Worm (Caenorhabditis elegans) whole organism, L1 larva: Measurements from ENCODE around the gene F35H8.2.

ENCODE experiments used
- C16A3.4 ChIP-seq: fragments of 150-350 bp; optimal IDR thresholded peaks from 2 replicates; lab custom pipeline; 2014; ENCODE audit warnings: missing biosample characterization, missing genetic modification characterization
- C34B4.2 ChIP-seq: sonication (generic microtip); optimal IDR thresholded peaks from 2 replicates; lab custom pipeline; 2017; ENCODE audit warnings: mild to moderate bottlenecking, missing genetic modification characterization, missing compliant biosample characterization
- Y116A8C.19 ChIP-seq: sonication (generic microtip); optimal IDR thresholded peaks from 2 replicates; lab custom pipeline; 2016; ENCODE audit warnings: missing compliant biosample characterization, missing genetic modification characterization, borderline replicate concordance
- aha-1 ChIP-seq: fragments of 150-350 bp; optimal IDR thresholded peaks from 2 replicates; lab custom pipeline; 2014; ENCODE audit warnings: missing biosample characterization, missing genetic modification characterization
- aly-2 ChIP-seq: fragments of 150-350 bp; optimal IDR thresholded peaks from 2 replicates; lab custom pipeline; 2014; ENCODE audit warnings: missing biosample characterization, missing genetic modification characterization
- ceh-63 ChIP-seq: fragments of 200-800 bp; sonication (Bioruptor generic); optimal IDR thresholded peaks from 2 replicates; lab custom pipeline; 2018; ENCODE audit warnings: mild to moderate bottlenecking, missing genetic modification characterization, missing compliant biosample characterization
- ceh-8 ChIP-seq: fragments of 200-800 bp; sonication (Bioruptor generic); optimal IDR thresholded peaks from 2 replicates; lab custom pipeline; 2018; ENCODE audit warnings: mild to moderate bottlenecking, missing genetic modification characterization, moderate library complexity, missing compliant biosample characterization
- ceh-88 ChIP-seq: fragments of 200-800 bp; sonication (Bioruptor generic); IDR thresholded peaks from 2 replicates; pipeline ENCODE4 v1.3.6; 2022; ENCODE audit warnings: missing genetic modification characterization, missing compliant biosample characterization
- ceh-90 ChIP-seq: sonication (generic microtip); optimal IDR thresholded peaks from 2 replicates; lab custom pipeline; 2016; ENCODE audit warnings: missing genetic modification characterization, missing compliant biosample characterization
- ces-1 ChIP-seq: fragments of 150-350 bp; optimal IDR thresholded peaks from 2 replicates; lab custom pipeline; 2014; ENCODE audit warnings: missing biosample characterization, missing genetic modification reagents, missing genetic modification characterization
- dpl-1 ChIP-seq, 3 experiments: fragments of 150-350 bp in 2 of 3; sonication (generic microtip) in 1 of 3; optimal IDR thresholded peaks; 2 replicates each; lab custom pipeline; 2014 to 2017; ENCODE audit warnings: missing biosample characterization in 3 of 3, missing genetic modification characterization in 3 of 3, missing genetic modification reagents in 3 of 3
- efl-1 ChIP-seq, 4 experiments: fragments of 150-350 bp; optimal IDR thresholded peaks in 3 of 4; peaks in 1 of 4; 1 replicate in 1 of 4; 2 replicates in 3 of 4; lab custom pipeline; 2014; ENCODE audit warnings: missing biosample characterization in 2 of 4, missing genetic modification characterization in 2 of 4, missing genetic modification reagents in 2 of 4
- efl-3 ChIP-seq: fragments of 200-800 bp; sonication (Bioruptor generic); optimal IDR thresholded peaks from 2 replicates; lab custom pipeline; 2018; ENCODE audit warnings: mild to moderate bottlenecking, missing genetic modification characterization, missing compliant biosample characterization
- egl-27 ChIP-seq, 2 experiments: fragments of 150-350 bp in 1 of 2; sonication (generic microtip); optimal IDR thresholded peaks; 3 replicates each; lab custom pipeline; 2017 to 2018; ENCODE audit warnings: missing biosample characterization in 2 of 2, missing genetic modification characterization in 2 of 2, missing genetic modification reagents in 2 of 2
- elt-2 ChIP-seq: sonication (generic microtip); optimal IDR thresholded peaks from 2 replicates; lab custom pipeline; 2016; ENCODE audit warnings: missing genetic modification characterization, mild to moderate bottlenecking, inconsistent platforms, missing compliant biosample characterization, missing genetic modification reagents
- ets-5 ChIP-seq: fragments of 200-800 bp; sonication (Bioruptor generic); IDR thresholded peaks from 2 replicates; pipeline ENCODE4 v1.3.6; 2022; ENCODE audit warnings: missing genetic modification characterization, missing compliant biosample characterization
- fkh-10 ChIP-seq: sonication (generic microtip); optimal IDR thresholded peaks from 2 replicates; lab custom pipeline; 2017; ENCODE audit warnings: missing biosample characterization, missing genetic modification reagents, missing genetic modification characterization
- fos-1 ChIP-seq: fragments of 150-350 bp; optimal IDR thresholded peaks from 2 replicates; lab custom pipeline; 2014; ENCODE audit warnings: missing biosample characterization, missing genetic modification characterization
- grh-1 ChIP-seq: fragments of 200-800 bp; sonication (Bioruptor generic); IDR thresholded peaks from 2 replicates; pipeline ENCODE4 v1.3.6; 2022; ENCODE audit warnings: missing genetic modification reagents, missing genetic modification characterization, missing compliant biosample characterization
- hlh-17 ChIP-seq: fragments of 200-800 bp; sonication (Bioruptor generic); optimal IDR thresholded peaks from 2 replicates; lab custom pipeline; 2018; ENCODE audit warnings: missing genetic modification characterization, mild to moderate bottlenecking, missing compliant biosample characterization, moderate library complexity, borderline replicate concordance
- hlh-4 ChIP-seq: sonication (generic microtip); optimal IDR thresholded peaks from 2 replicates; lab custom pipeline; 2016; ENCODE audit warnings: mild to moderate bottlenecking, missing genetic modification characterization, missing compliant biosample characterization
- hpl-2 ChIP-seq: fragments of 150-350 bp; optimal IDR thresholded peaks from 2 replicates; lab custom pipeline; 2014; ENCODE audit warnings: missing biosample characterization, missing genetic modification reagents, missing genetic modification characterization
- irx-1 ChIP-seq: sonication (generic microtip); optimal IDR thresholded peaks from 2 replicates; lab custom pipeline; 2016; ENCODE audit warnings: missing genetic modification characterization, missing compliant biosample characterization
- isw-1 ChIP-seq: fragments of 200-800 bp; sonication (Bioruptor generic); IDR thresholded peaks from 2 replicates; pipeline ENCODE4 v1.3.6; 2022; ENCODE audit warnings: missing genetic modification characterization, missing compliant biosample characterization
- lin-13 ChIP-seq: fragments of 150-350 bp; optimal IDR thresholded peaks from 2 replicates; lab custom pipeline; 2014; ENCODE audit warnings: missing biosample characterization, missing genetic modification reagents, missing genetic modification characterization
- lin-14 ChIP-seq: fragments of 200-800 bp; sonication (Bioruptor generic); optimal IDR thresholded peaks from 2 replicates; lab custom pipeline; 2018; ENCODE audit warnings: mild to moderate bottlenecking, missing genetic modification characterization, moderate library complexity, missing compliant biosample characterization
- lin-15B ChIP-seq: fragments of 150-350 bp; sonication (generic microtip); optimal IDR thresholded peaks from 3 replicates; lab custom pipeline; 2014; ENCODE audit warnings: missing biosample characterization, missing genetic modification characterization
- lin-35 ChIP-seq, 2 experiments: fragments of 150-350 bp; optimal IDR thresholded peaks; 2 replicates each; lab custom pipeline; 2014; ENCODE audit warnings: missing biosample characterization in 2 of 2, missing genetic modification characterization in 2 of 2, missing genetic modification reagents in 2 of 2
- lin-39 ChIP-seq: fragments of 150-350 bp; optimal IDR thresholded peaks from 2 replicates; lab custom pipeline; 2014; ENCODE audit warnings: missing biosample characterization, missing genetic modification reagents, missing genetic modification characterization
- lir-3 ChIP-seq: sonication (generic microtip); optimal IDR thresholded peaks from 2 replicates; lab custom pipeline; 2016; ENCODE audit warnings: mild to moderate bottlenecking, missing genetic modification characterization, moderate library complexity, missing compliant biosample characterization; ENCODE audit not compliant: poor library complexity
- mef-2 ChIP-seq: fragments of 150-350 bp; optimal IDR thresholded peaks from 2 replicates; lab custom pipeline; 2014; ENCODE audit warnings: missing biosample characterization, missing genetic modification characterization
- mep-1 ChIP-seq: fragments of 150-350 bp; optimal IDR thresholded peaks from 2 replicates; lab custom pipeline; 2014; ENCODE audit warnings: missing biosample characterization, missing genetic modification characterization
- nhr-19 ChIP-seq: fragments of 200-800 bp; sonication (Bioruptor generic); conservative IDR thresholded peaks from 2 replicates; pipeline ENCODE4 v1.3.6; 2022; ENCODE audit warnings: missing genetic modification characterization, missing compliant biosample characterization
- nhr-20 ChIP-seq: sonication (generic microtip); optimal IDR thresholded peaks from 2 replicates; lab custom pipeline; 2016; ENCODE audit warnings: mild to moderate bottlenecking, missing genetic modification characterization, missing compliant biosample characterization
- nhr-76 ChIP-seq: sonication (generic microtip); optimal IDR thresholded peaks from 2 replicates; lab custom pipeline; 2017; ENCODE audit warnings: missing biosample characterization, missing genetic modification characterization
- nhr-90 ChIP-seq: sonication (generic microtip); optimal IDR thresholded peaks from 2 replicates; lab custom pipeline; 2016; ENCODE audit warnings: mild to moderate bottlenecking, missing genetic modification characterization, missing compliant biosample characterization; ENCODE audit not compliant: poor library complexity
- pax-3 ChIP-seq: fragments of 200-800 bp; sonication (Bioruptor generic); optimal IDR thresholded peaks from 2 replicates; lab custom pipeline; 2018; ENCODE audit warnings: mild to moderate bottlenecking, missing genetic modification characterization, moderate library complexity, missing compliant biosample characterization
- pqm-1 ChIP-seq: sonication (generic microtip); optimal IDR thresholded peaks from 3 replicates; lab custom pipeline; 2017; ENCODE audit warnings: missing biosample characterization, missing genetic modification characterization
- snpc-4 ChIP-seq: fragments of 150-350 bp; optimal IDR thresholded peaks from 2 replicates; lab custom pipeline; 2014; ENCODE audit warnings: missing biosample characterization, missing genetic modification characterization
- sox-4 ChIP-seq: sonication (generic microtip); optimal IDR thresholded peaks from 2 replicates; lab custom pipeline; 2016; ENCODE audit warnings: missing genetic modification characterization, missing compliant biosample characterization
- sup-37 ChIP-seq: fragments of 200-800 bp; sonication (Bioruptor generic); optimal IDR thresholded peaks from 2 replicates; lab custom pipeline; 2018; ENCODE audit warnings: mild to moderate bottlenecking, missing genetic modification characterization, missing compliant biosample characterization
- swsn-7 ChIP-seq: sonication (generic microtip); optimal IDR thresholded peaks from 2 replicates; lab custom pipeline; 2016; ENCODE audit warnings: missing genetic modification characterization, missing compliant biosample characterization
- tbx-2 ChIP-seq: sonication (generic microtip); optimal IDR thresholded peaks from 2 replicates; lab custom pipeline; 2016; ENCODE audit warnings: missing genetic modification characterization, missing compliant biosample characterization
- unc-62 ChIP-seq: fragments of 150-350 bp; optimal IDR thresholded peaks from 2 replicates; lab custom pipeline; 2014; ENCODE audit warnings: missing biosample characterization, missing genetic modification reagents, missing genetic modification characterization
- vab-15 ChIP-seq: sonication (generic microtip); optimal IDR thresholded peaks from 2 replicates; lab custom pipeline; 2017; ENCODE audit warnings: missing genotype, mild to moderate bottlenecking, missing genetic modification characterization, missing compliant biosample characterization
- zag-1 ChIP-seq: fragments of 150-350 bp; optimal IDR thresholded peaks from 2 replicates; lab custom pipeline; 2014; ENCODE audit warnings: missing biosample characterization, missing genetic modification characterization
- zip-4 ChIP-seq: fragments of 200-800 bp; sonication (Bioruptor generic); optimal IDR thresholded peaks from 2 replicates; lab custom pipeline; 2018; ENCODE audit warnings: mild to moderate bottlenecking, missing genetic modification characterization, moderate library complexity, missing compliant biosample characterization

Gene F35H8.2

DNA sequence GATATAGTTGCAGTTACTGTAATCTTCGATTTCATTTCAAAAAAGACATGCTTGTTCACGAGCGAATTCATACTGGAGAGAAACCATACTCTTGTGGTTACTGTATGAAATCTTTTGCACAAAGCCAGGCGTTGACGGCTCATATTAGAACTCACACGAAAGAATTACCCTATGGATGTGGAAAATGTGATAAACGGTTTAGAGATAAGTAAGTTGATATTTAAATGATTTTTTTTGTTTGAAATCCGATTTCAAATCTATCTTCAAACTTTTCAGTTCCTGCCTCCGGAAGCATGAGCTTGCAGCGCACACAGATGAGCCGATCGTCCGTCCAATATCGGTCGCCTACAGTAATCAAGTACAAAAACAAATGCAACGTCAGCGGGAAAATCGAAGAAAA is 3.6 kb downstream of the F35H8.2 start:
- TF ChIP-seq swsn-7, result no peak
- no peak for TF ChIP-seq nhr-19
- no peak for TF ChIP-seq fkh-10
- TF ChIP-seq efl-3 (GFP tag; lab: Kevin White, UChicago), result no peak
- no peak for TF ChIP-seq dpl-1 (GFP tag; optimal IDR thresholded peaks at IDR 0.05; lab: Kevin White, UChicago)
- TF ChIP-seq pax-3, result no peak
- no peak for TF ChIP-seq efl-1 (optimal IDR thresholded peaks at IDR 0.05; lab: Kevin White, UChicago)
- TF ChIP-seq efl-1 (GFP tag; optimal IDR thresholded peaks at IDR 0.05 in 1 of 2; lab: Kevin White, UChicago), result no peak
- no peak for TF ChIP-seq hlh-4
- no peak for TF ChIP-seq ets-5
- no peak for TF ChIP-seq egl-27 (tag; optimal IDR thresholded peaks at IDR 0.05; lab: Kevin White, UChicago)
- no peak for TF ChIP-seq hlh-17
- TF ChIP-seq lir-3 (tag; lab: Kevin White, UChicago), result no peak
- no peak for TF ChIP-seq nhr-20 (tag; lab: Kevin White, UChicago)
- TF ChIP-seq C16A3.4 (tag; lab: Kevin White, UChicago), result no peak
- TF ChIP-seq lin-15B (tag; lab: Kevin White, UChicago), result no peak

DNA sequence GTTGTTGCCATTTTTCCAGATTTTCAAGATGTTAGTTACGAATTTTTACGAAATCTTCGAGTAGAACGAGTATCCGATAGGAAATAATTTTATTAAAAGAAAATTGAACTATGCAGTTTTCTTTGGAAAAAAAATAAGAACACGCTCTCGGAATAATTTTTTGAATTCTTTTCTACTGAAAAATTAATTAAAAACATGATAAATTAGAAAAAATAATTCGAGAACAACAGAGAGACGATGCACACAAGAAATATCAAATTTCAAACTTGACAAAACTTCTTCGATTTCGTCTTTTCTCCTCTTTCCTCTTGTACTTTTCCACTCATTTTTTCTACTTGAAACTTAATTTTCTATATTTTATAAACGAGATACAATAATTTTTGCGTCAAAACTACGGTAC is 4.6 kb downstream of the F35H8.2 start, which contains the start of gene F35H8.4:
Gene F35H8.4, minus strand, starts transcription at position 101 of the 400 bp plus-strand sequence.
- TF ChIP-seq efl-1 (optimal IDR thresholded peaks at IDR 0.05; lab: Kevin White, UChicago), result no peak
- TF ChIP-seq efl-1 (GFP tag; optimal IDR thresholded peaks at IDR 0.05 in 1 of 2; lab: Kevin White, UChicago), result peak in 1 of 2 experiments; percentile 55
- TF ChIP-seq mef-2 (tag; lab: Kevin White, UChicago), result no peak

DNA sequence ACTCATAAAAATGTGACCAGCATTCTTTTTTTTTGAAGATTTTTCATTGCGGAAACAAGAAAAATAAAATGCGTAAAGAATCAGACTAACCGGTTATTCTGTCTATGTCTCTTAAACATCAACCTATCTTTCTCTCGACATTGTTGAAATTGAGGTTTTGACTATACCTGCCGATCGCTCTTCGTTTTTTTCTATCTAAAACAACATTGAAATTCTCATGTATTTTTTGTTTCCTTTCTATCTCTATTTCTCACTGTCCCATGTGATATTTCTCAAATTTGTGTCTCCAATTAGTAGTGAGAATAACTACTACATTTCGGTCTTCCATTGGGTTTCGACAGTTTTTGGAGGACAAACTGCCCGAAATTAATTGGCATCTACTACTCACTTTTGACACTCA is 5.6 kb downstream of the F35H8.2 start:
- peak; percentile 73 for TF ChIP-seq grh-1 (GFP tag; lab: Robert Waterston, UW)
- no peak for TF ChIP-seq ceh-88
- TF ChIP-seq aly-2 (tag; lab: Kevin White, UChicago), result no peak
- TF ChIP-seq aha-1 (tag; lab: Kevin White, UChicago), result no peak
- no peak for TF ChIP-seq dpl-1 (GFP tag; optimal IDR thresholded peaks at IDR 0.05; lab: Kevin White, UChicago)
- no peak for TF ChIP-seq snpc-4 (tag; lab: Kevin White, UChicago)
- no peak for TF ChIP-seq lin-13
- TF ChIP-seq C34B4.2 (tag; lab: Kevin White, UChicago), result no peak
- TF ChIP-seq lin-15B (tag; lab: Kevin White, UChicago), result no peak
- TF ChIP-seq efl-1 (optimal IDR thresholded peaks at IDR 0.05; lab: Kevin White, UChicago), result no peak
- TF ChIP-seq efl-1 (GFP tag; optimal IDR thresholded peaks at IDR 0.05 in 1 of 2; lab: Kevin White, UChicago), result peak in 1 of 2 experiments; percentile 56
- TF ChIP-seq sox-4 (tag; lab: Kevin White, UChicago), result no peak
- no peak for TF ChIP-seq vab-15 (tag; lab: Kevin White, UChicago)
- TF ChIP-seq zag-1 (tag; lab: Kevin White, UChicago), result no peak
- TF ChIP-seq Y116A8C.19 (tag; lab: Kevin White, UChicago), result no peak
- no peak for TF ChIP-seq ceh-63 (GFP tag; lab: Kevin White, UChicago)
- TF ChIP-seq lin-39, result no peak
- no peak for TF ChIP-seq efl-3 (GFP tag; lab: Kevin White, UChicago)
- no peak for TF ChIP-seq pqm-1 (tag; lab: Kevin White, UChicago)
- peak in 1 of 2 experiments; percentile 36 for TF ChIP-seq lin-35 (GFP tag; optimal IDR thresholded peaks at IDR 0.05; lab: Kevin White, UChicago)
- TF ChIP-seq fos-1 (tag; lab: Kevin White, UChicago), result no peak
- TF ChIP-seq ceh-8 (GFP tag; lab: Kevin White, UChicago), result no peak
- TF ChIP-seq hlh-17, result no peak
- no peak for TF ChIP-seq unc-62 (GFP tag; lab: Kevin White, UChicago)
- TF ChIP-seq isw-1 (GFP tag; lab: Robert Waterston, UW), result no peak
- TF ChIP-seq pax-3, result no peak
- TF ChIP-seq elt-2 (tag; lab: Kevin White, UChicago), result no peak
- TF ChIP-seq hpl-2, result no peak
- no peak for TF ChIP-seq C16A3.4 (tag; lab: Kevin White, UChicago)
- peak; percentile 47 for TF ChIP-seq mep-1 (tag; lab: Kevin White, UChicago)
- TF ChIP-seq ceh-90 (tag; lab: Kevin White, UChicago), result no peak
- TF ChIP-seq ces-1, result no peak
- no peak for TF ChIP-seq irx-1 (tag; lab: Kevin White, UChicago)
- TF ChIP-seq tbx-2 (tag; lab: Kevin White, UChicago), result peak; percentile 12
- no peak for TF ChIP-seq sup-37 (GFP tag; lab: Kevin White, UChicago)
- peak; percentile 72 for TF ChIP-seq lin-14 (GFP tag; lab: Kevin White, UChicago)
- TF ChIP-seq nhr-76 (tag; lab: Kevin White, UChicago), result no peak
- TF ChIP-seq nhr-90, result no peak
- no peak for TF ChIP-seq lir-3 (tag; lab: Kevin White, UChicago)
- TF ChIP-seq zip-4, result no peak
